Worm (Caenorhabditis elegans) whole organism, midembryonic: ENCODE measurements around the gene Y46B2A.3.

ENCODE experiments used
- klf-2 ChIP-seq: fragments of 200-800 bp; sonication (Bioruptor generic); conservative IDR thresholded peaks from 2 replicates; pipeline ENCODE4 v1.3.6; 2022; ENCODE audit warnings: missing genetic modification reagents, missing genetic modification characterization, missing compliant biosample characterization
- ztf-23 ChIP-seq: fragments of 200-800 bp; sonication (Bioruptor generic); IDR thresholded peaks from 2 replicates; pipeline ENCODE4 v1.3.6; 2022; ENCODE audit warnings: missing genetic modification reagents, missing genetic modification characterization, missing compliant biosample characterization
- ztf-29 ChIP-seq: fragments of 200-800 bp; sonication (Bioruptor generic); IDR thresholded peaks from 2 replicates; pipeline ENCODE4 v1.3.6; 2022; ENCODE audit warnings: missing genetic modification reagents, missing genetic modification characterization, missing compliant biosample characterization

DNA sequence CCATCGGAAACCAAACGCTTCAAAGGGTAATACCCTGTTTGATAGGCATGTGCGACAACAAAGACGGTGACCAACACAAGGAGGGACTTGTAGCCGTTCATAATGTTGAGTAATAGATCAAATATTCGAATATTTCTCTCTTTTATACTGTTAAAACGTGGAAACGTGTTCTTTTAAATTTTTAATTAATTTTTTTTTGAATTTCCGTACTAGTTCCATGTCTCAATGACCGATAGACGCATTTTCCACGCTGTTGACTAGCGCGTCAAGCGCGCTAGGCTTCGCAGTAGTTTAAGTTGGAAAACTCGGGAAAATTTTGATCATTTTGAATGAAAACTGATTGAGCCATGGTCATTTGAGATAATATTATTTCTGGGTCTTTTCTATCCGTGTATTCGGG, at the start of gene Y46B2A.3:
- TF ChIP-seq ztf-29, result no peak
- no peak for TF ChIP-seq ztf-23 (GFP tag; lab: Robert Waterston, UW)
- TF ChIP-seq klf-2 (GFP tag; lab: Robert Waterston, UW), result no peak
